Worm (Caenorhabditis elegans) whole organism, young adult: ENCODE data around the gene D2007.2.

Source experiments
- B0019.2 ChIP-seq: fragments of 200-800 bp; sonication (Bioruptor generic); conservative IDR thresholded peaks from 2 replicates; pipeline ENCODE4 v1.3.6; 2022; ENCODE audit warnings: missing genetic modification reagents, missing genetic modification characterization, missing compliant biosample characterization
- C17E4.6 ChIP-seq: fragments of 200-800 bp; sonication (Bioruptor generic); IDR thresholded peaks from 2 replicates; pipeline ENCODE4 v1.3.6; 2022; ENCODE audit warnings: missing genetic modification reagents, missing genetic modification characterization, missing compliant biosample characterization
- F33H1.4 ChIP-seq: fragments of 200-800 bp; sonication (Bioruptor generic); IDR thresholded peaks from 2 replicates; pipeline ENCODE4 v1.3.6; 2022; ENCODE audit warnings: missing genetic modification reagents, missing genetic modification characterization, missing compliant biosample characterization
- F37B4.10 ChIP-seq: fragments of 200-800 bp; sonication (Bioruptor generic); IDR thresholded peaks from 2 replicates; pipeline ENCODE4 v1.3.6; 2022; ENCODE audit warnings: missing genetic modification characterization, missing compliant biosample characterization
- F52B5.7 ChIP-seq: sonication (generic microtip); optimal IDR thresholded peaks from 2 replicates; lab custom pipeline; 2016; ENCODE audit warnings: mild to moderate bottlenecking, missing genetic modification characterization, missing compliant biosample characterization
- F57A8.1 ChIP-seq: fragments of 200-800 bp; sonication (Bioruptor generic); optimal IDR thresholded peaks from 2 replicates; lab custom pipeline; 2018; ENCODE audit warnings: mild to moderate bottlenecking, missing genetic modification characterization, moderate library complexity, missing compliant biosample characterization
- Y53F4B.3 ChIP-seq: fragments of 200-800 bp; sonication (Bioruptor generic); IDR thresholded peaks from 2 replicates; pipeline ENCODE4 v1.3.6; 2022; ENCODE audit warnings: missing genetic modification reagents, missing genetic modification characterization, missing compliant biosample characterization
- Y53G8AR.9 ChIP-seq: fragments of 200-800 bp; sonication (Bioruptor generic); conservative IDR thresholded peaks from 2 replicates; pipeline ENCODE4 v1.3.6; 2022; ENCODE audit warnings: missing genetic modification reagents, missing genetic modification characterization, missing compliant biosample characterization
- Y79H2A.3 ChIP-seq: fragments of 200-800 bp; sonication (Bioruptor generic); conservative IDR thresholded peaks from 2 replicates; pipeline ENCODE4 v1.3.6; 2022; ENCODE audit warnings: missing genetic modification reagents, missing genetic modification characterization, missing compliant biosample characterization
- ZK185.1 ChIP-seq: sonication (generic microtip); optimal IDR thresholded peaks from 2 replicates; lab custom pipeline; 2016; ENCODE audit warnings: mild to moderate bottlenecking, missing genetic modification characterization, missing compliant biosample characterization; ENCODE audit not compliant: poor library complexity, severe bottlenecking
- ama-1 ChIP-seq, 3 experiments: fragments of 150-350 bp in 1 of 3; sonication (generic microtip) in 2 of 3; optimal IDR thresholded peaks; 2 replicates each; lab custom pipeline; 2014 to 2018; ENCODE audit warnings: missing biosample characterization in 2 of 3, missing genetic modification characterization in 2 of 3, missing genetic modification reagents in 2 of 3
- aptf-2 ChIP-seq: fragments of 200-800 bp; sonication (Bioruptor generic); conservative IDR thresholded peaks from 2 replicates; pipeline ENCODE4 v1.3.6; 2022; ENCODE audit warnings: missing genetic modification reagents, missing genetic modification characterization, missing compliant biosample characterization
- aptf-3 ChIP-seq: fragments of 200-800 bp; sonication (Bioruptor generic); IDR thresholded peaks from 2 replicates; pipeline ENCODE4 v1.3.6; 2022; ENCODE audit warnings: missing genetic modification characterization, missing compliant biosample characterization
- attf-3 ChIP-seq: fragments of 200-800 bp; sonication (Bioruptor generic); conservative IDR thresholded peaks from 2 replicates; pipeline ENCODE4 v1.3.6; 2022; ENCODE audit warnings: missing genetic modification reagents, missing genetic modification characterization, missing compliant biosample characterization
- attf-6 ChIP-seq: fragments of 200-800 bp; sonication (Bioruptor generic); IDR thresholded peaks from 2 replicates; pipeline ENCODE4 v1.3.6; 2022; ENCODE audit warnings: missing genetic modification reagents, missing genetic modification characterization, missing compliant biosample characterization
- ceh-100 ChIP-seq: fragments of 200-800 bp; sonication (Bioruptor generic); IDR thresholded peaks from 2 replicates; pipeline ENCODE4 v1.3.6; 2022; ENCODE audit warnings: missing genetic modification reagents, missing genetic modification characterization, missing compliant biosample characterization
- ceh-58 ChIP-seq: fragments of 200-800 bp; sonication (Bioruptor generic); IDR thresholded peaks from 2 replicates; pipeline ENCODE4 v1.3.6; 2022; ENCODE audit warnings: missing genetic modification characterization, missing compliant biosample characterization
- ceh-79 ChIP-seq: sonication (generic microtip); optimal IDR thresholded peaks from 2 replicates; lab custom pipeline; 2017; ENCODE audit warnings: mild to moderate bottlenecking, missing genetic modification characterization, missing compliant biosample characterization
- die-1 ChIP-seq: sonication (generic microtip); optimal IDR thresholded peaks from 2 replicates; lab custom pipeline; 2016; ENCODE audit warnings: missing genotype, mild to moderate bottlenecking, missing genetic modification characterization, missing compliant biosample characterization
- dox-1 ChIP-seq: fragments of 200-800 bp; sonication (Bioruptor generic); IDR thresholded peaks from 2 replicates; pipeline ENCODE4 v1.3.6; 2022; ENCODE audit warnings: missing genetic modification reagents, missing genetic modification characterization, missing compliant biosample characterization
- dpl-1 ChIP-seq: fragments of 150-350 bp; optimal IDR thresholded peaks from 2 replicates; lab custom pipeline; 2014; ENCODE audit warnings: missing biosample characterization, missing genetic modification reagents, missing genetic modification characterization
- egrh-3 ChIP-seq: fragments of 200-800 bp; sonication (Bioruptor generic); IDR thresholded peaks from 2 replicates; pipeline ENCODE4 v1.3.6; 2022; ENCODE audit warnings: missing genetic modification reagents, missing genetic modification characterization, missing compliant biosample characterization
- ekl-4 ChIP-seq: fragments of 200-800 bp; sonication (Bioruptor generic); IDR thresholded peaks from 2 replicates; pipeline ENCODE4 v1.3.6; 2022; ENCODE audit warnings: missing genetic modification reagents, missing genetic modification characterization, missing compliant biosample characterization
- ets-4 ChIP-seq: fragments of 200-800 bp; sonication (Bioruptor generic); optimal IDR thresholded peaks from 2 replicates; lab custom pipeline; 2018; ENCODE audit warnings: mild to moderate bottlenecking, missing genetic modification characterization, missing compliant biosample characterization
- fkh-3 ChIP-seq: sonication (generic microtip); optimal IDR thresholded peaks from 2 replicates; lab custom pipeline; 2016; ENCODE audit warnings: mild to moderate bottlenecking, missing genetic modification characterization, missing compliant biosample characterization
- him-1 ChIP-seq: sonication (generic microtip); optimal IDR thresholded peaks from 2 replicates; lab custom pipeline; 2016; ENCODE audit warnings: missing genotype, missing genetic modification reagents, missing genetic modification characterization, missing compliant biosample characterization
- hrde-1 ChIP-seq: sonication (generic microtip); optimal IDR thresholded peaks from 2 replicates; lab custom pipeline; 2016; ENCODE audit warnings: missing genetic modification characterization, mild to moderate bottlenecking, missing compliant biosample characterization, moderate library complexity, missing genotype, missing genetic modification reagents, borderline replicate concordance
- lin-26 ChIP-seq: fragments of 200-800 bp; sonication (Bioruptor generic); IDR thresholded peaks from 2 replicates; pipeline ENCODE4 v1.3.6; 2022; ENCODE audit warnings: missing genetic modification reagents, missing genetic modification characterization, missing compliant biosample characterization
- lin-35 ChIP-seq, 3 experiments: fragments of 150-350 bp in 2 of 3; sonication (generic microtip) in 1 of 3; optimal IDR thresholded peaks; 2 replicates each; lab custom pipeline; 2014 to 2018; ENCODE audit warnings: missing biosample characterization in 3 of 3, missing genetic modification characterization in 3 of 3, missing genetic modification reagents in 3 of 3
- madf-10 ChIP-seq: sonication (generic microtip); optimal IDR thresholded peaks from 2 replicates; lab custom pipeline; 2016; ENCODE audit warnings: mild to moderate bottlenecking, missing genetic modification characterization, missing compliant biosample characterization
- madf-6 ChIP-seq: fragments of 200-800 bp; sonication (Bioruptor generic); IDR thresholded peaks from 2 replicates; pipeline ENCODE4 v1.3.6; 2022; ENCODE audit warnings: missing genetic modification reagents, missing genetic modification characterization, missing compliant biosample characterization
- madf-8 ChIP-seq: fragments of 200-800 bp; sonication (Bioruptor generic); conservative IDR thresholded peaks from 2 replicates; pipeline ENCODE4 v1.3.6; 2022; ENCODE audit warnings: missing genetic modification reagents, missing genetic modification characterization, missing compliant biosample characterization
- nfya-1 ChIP-seq: sonication (generic microtip); optimal IDR thresholded peaks from 2 replicates; lab custom pipeline; 2017; ENCODE audit warnings: antibody characterized with exemption, missing compliant biosample characterization, missing genetic modification characterization, borderline replicate concordance; ENCODE audit not compliant: insufficient read depth
- nfyb-1 ChIP-seq: fragments of 200-800 bp; sonication (Bioruptor generic); IDR thresholded peaks from 2 replicates; pipeline ENCODE4 v1.3.6; 2022; ENCODE audit warnings: missing genetic modification reagents, missing genetic modification characterization, missing compliant biosample characterization
- nhr-120 ChIP-seq: fragments of 200-800 bp; sonication (Bioruptor generic); IDR thresholded peaks from 2 replicates; pipeline ENCODE4 v1.3.6; 2022; ENCODE audit warnings: missing genetic modification characterization, missing compliant biosample characterization
- nhr-27 ChIP-seq: fragments of 200-800 bp; sonication (Bioruptor generic); optimal IDR thresholded peaks from 2 replicates; lab custom pipeline; 2018; ENCODE audit warnings: mild to moderate bottlenecking, missing genetic modification characterization, moderate library complexity, missing compliant biosample characterization
- pbrm-1 ChIP-seq: fragments of 200-800 bp; sonication (Bioruptor generic); IDR thresholded peaks from 2 replicates; pipeline ENCODE4 v1.3.6; 2022; ENCODE audit warnings: missing genetic modification reagents, missing genetic modification characterization, missing compliant biosample characterization
- pha-4 ChIP-seq: fragments of 150-350 bp; sonication (generic microtip); optimal IDR thresholded peaks from 2 replicates; lab custom pipeline; 2014; ENCODE audit warnings: missing biosample characterization, missing genetic modification reagents, missing genetic modification characterization
- rec-8 ChIP-seq, 2 experiments: sonication (generic microtip); optimal IDR thresholded peaks; 2 replicates each; lab custom pipeline; 2016; ENCODE audit warnings: mild to moderate bottlenecking in 2 of 2, missing genetic modification characterization in 2 of 2, missing genetic modification reagents in 2 of 2, missing genotype in 2 of 2, missing biosample characterization in 1 of 2, missing compliant biosample characterization in 1 of 2, moderate library complexity in 1 of 2
- rpc-1 ChIP-seq, 2 experiments: fragments of 150-350 bp in 1 of 2; sonication (generic microtip) in 1 of 2; optimal IDR thresholded peaks; 2 replicates each; lab custom pipeline; 2014 to 2018; ENCODE audit warnings: missing biosample characterization in 1 of 2, missing genetic modification characterization in 1 of 2, missing genetic modification reagents in 1 of 2, missing genotype in 1 of 2
- sea-2 ChIP-seq: fragments of 200-800 bp; sonication (Bioruptor generic); IDR thresholded peaks from 2 replicates; pipeline ENCODE4 v1.3.6; 2022; ENCODE audit warnings: missing genetic modification characterization, missing compliant biosample characterization
- tbp1 ChIP-seq: fragments of 200-800 bp; sonication (Bioruptor generic); optimal IDR thresholded peaks from 2 replicates; lab custom pipeline; 2018; ENCODE audit warnings: mild to moderate bottlenecking, missing genetic modification characterization, missing compliant biosample characterization
- zim-3 ChIP-seq: sonication (generic microtip); optimal IDR thresholded peaks from 2 replicates; lab custom pipeline; 2017; ENCODE audit warnings: mild to moderate bottlenecking, missing genetic modification characterization, moderate library complexity, missing compliant biosample characterization
- ztf-18 ChIP-seq: sonication (generic microtip); optimal IDR thresholded peaks from 2 replicates; lab custom pipeline; 2016; ENCODE audit warnings: missing genotype, mild to moderate bottlenecking, missing genetic modification characterization, missing compliant biosample characterization
- ztf-22 ChIP-seq: fragments of 200-800 bp; sonication (Bioruptor generic); optimal IDR thresholded peaks from 2 replicates; lab custom pipeline; 2018; ENCODE audit warnings: mild to moderate bottlenecking, missing genetic modification characterization, moderate library complexity, missing compliant biosample characterization
- ztf-26 ChIP-seq: sonication (generic microtip); optimal IDR thresholded peaks from 2 replicates; lab custom pipeline; 2017; ENCODE audit warnings: missing genetic modification characterization, missing compliant biosample characterization
- ztf-28 ChIP-seq: fragments of 200-800 bp; sonication (Bioruptor generic); IDR thresholded peaks from 2 replicates; pipeline ENCODE4 v1.3.6; 2022; ENCODE audit warnings: missing genetic modification reagents, missing genetic modification characterization, missing compliant biosample characterization

D2007.2 gene

ce11 chrIII:8163788-8164423 lies 15.1 kb downstream of the D2007.2 start, which contains the start of gene prp-8 (continued):
- TF ChIP-seq rpc-1 (optimal IDR thresholded peaks at IDR 0.05; lab: Kevin White, UChicago), result no peak
- TF ChIP-seq rpc-1 (tag; optimal IDR thresholded peaks at IDR 0.05; lab: Kevin White, UChicago), result no peak
- TF ChIP-seq nhr-27 (tag; lab: Kevin White, UChicago), result no peak
- no peak for TF ChIP-seq lin-26 (GFP tag; lab: Robert Waterston, UW)
- peak; percentile 75 for TF ChIP-seq ZK185.1 (tag; lab: Kevin White, UChicago)
- peak; percentile 32; the same call in 1 of the 2 replicates for TF ChIP-seq egrh-3
- no peak for TF ChIP-seq F57A8.1 (GFP tag; lab: Kevin White, UChicago)
- TF ChIP-seq attf-3 (GFP tag; lab: Robert Waterston, UW), result peak; percentile 99
- no peak for TF ChIP-seq attf-6 (GFP tag; lab: Robert Waterston, UW)
- peak; percentile 64 for TF ChIP-seq tbp1 (GFP tag; lab: Kevin White, UChicago)
- peak; percentile 80 for TF ChIP-seq madf-10 (tag; lab: Kevin White, UChicago)
- peak; percentile 79 for TF ChIP-seq dpl-1 (GFP tag; lab: Kevin White, UChicago)
- TF ChIP-seq F52B5.7 (tag; lab: Kevin White, UChicago), result no peak
- no peak for TF ChIP-seq hrde-1 (tag; lab: Kevin White, UChicago)
- no peak for TF ChIP-seq Y79H2A.3 (GFP tag; lab: Robert Waterston, UW)
- no peak for TF ChIP-seq Y53F4B.3 (GFP tag; lab: Robert Waterston, UW)
- no peak for TF ChIP-seq die-1 (tag; lab: Kevin White, UChicago)
- peak; percentile 39 for TF ChIP-seq ztf-26 (tag; lab: Kevin White, UChicago)
- TF ChIP-seq pbrm-1 (GFP tag; lab: Robert Waterston, UW), result peak; percentile 43; the same call in 1 of the 2 replicates
- TF ChIP-seq madf-6 (GFP tag; lab: Robert Waterston, UW), result peak; percentile 59
- TF ChIP-seq C17E4.6, result no peak
- no peak for TF ChIP-seq sea-2
- 0 out of 2 replicates have a peak, but pooled peaks have one; percentile 46 for TF ChIP-seq Y53G8AR.9 (GFP tag; lab: Robert Waterston, UW)
- no peak for TF ChIP-seq rec-8 (tag; optimal IDR thresholded peaks at IDR 0.05; lab: Kevin White, UChicago)
- TF ChIP-seq lin-35 (GFP tag; optimal IDR thresholded peaks at IDR 0.05; lab: Kevin White, UChicago), result peak in 1 of 3 experiments; percentile 89
- peak; percentile 88 for TF ChIP-seq nfyb-1 (GFP tag; lab: Robert Waterston, UW)
- no peak for TF ChIP-seq aptf-2 (GFP tag; lab: Robert Waterston, UW)
- TF ChIP-seq B0019.2, result 0 out of 2 replicates have a peak, but pooled peaks have one; percentile 9
- peak; percentile 30 for TF ChIP-seq madf-8
- no peak for TF ChIP-seq ama-1 (optimal IDR thresholded peaks at IDR 0.05; lab: Kevin White, UChicago)
- TF ChIP-seq ama-1 (GFP tag; optimal IDR thresholded peaks at IDR 0.05; lab: Kevin White, UChicago), result no peak
- TF ChIP-seq fkh-3 (tag; lab: Kevin White, UChicago), result no peak
- TF ChIP-seq nhr-120 (GFP tag; lab: Robert Waterston, UW), result no peak
- TF ChIP-seq pha-4 (tag; lab: Kevin White, UChicago), result peak; percentile 85
- TF ChIP-seq ztf-28 (GFP tag; lab: Robert Waterston, UW), result no peak
- TF ChIP-seq aptf-3 (GFP tag; lab: Robert Waterston, UW), result no peak
- peak; percentile 57 for TF ChIP-seq F33H1.4 (GFP tag; lab: Robert Waterston, UW)
- no peak for TF ChIP-seq ceh-79 (tag; lab: Kevin White, UChicago)
- no peak for TF ChIP-seq ceh-58 (GFP tag; lab: Robert Waterston, UW)
- no peak for TF ChIP-seq him-1 (tag; lab: Kevin White, UChicago)
- no peak for TF ChIP-seq ets-4
- TF ChIP-seq dox-1 (GFP tag; lab: Robert Waterston, UW), result peak; percentile 84
- no peak for TF ChIP-seq nfya-1 (tag; lab: Kevin White, UChicago)
- peak; percentile 51 for TF ChIP-seq ekl-4 (GFP tag; lab: Robert Waterston, UW)
- peak; percentile 42 for TF ChIP-seq ztf-18
- TF ChIP-seq F37B4.10 (GFP tag; lab: Robert Waterston, UW), result no peak
- peak; percentile 17; the same call in 1 of the 2 replicates for TF ChIP-seq ceh-100
- TF ChIP-seq zim-3 (tag; lab: Kevin White, UChicago), result no peak
- no peak for TF ChIP-seq ztf-22 (GFP tag; lab: Kevin White, UChicago)
